Worm (Caenorhabditis elegans): Measurements from ENCODE around the gene Y57G11C.43.

DNA sequence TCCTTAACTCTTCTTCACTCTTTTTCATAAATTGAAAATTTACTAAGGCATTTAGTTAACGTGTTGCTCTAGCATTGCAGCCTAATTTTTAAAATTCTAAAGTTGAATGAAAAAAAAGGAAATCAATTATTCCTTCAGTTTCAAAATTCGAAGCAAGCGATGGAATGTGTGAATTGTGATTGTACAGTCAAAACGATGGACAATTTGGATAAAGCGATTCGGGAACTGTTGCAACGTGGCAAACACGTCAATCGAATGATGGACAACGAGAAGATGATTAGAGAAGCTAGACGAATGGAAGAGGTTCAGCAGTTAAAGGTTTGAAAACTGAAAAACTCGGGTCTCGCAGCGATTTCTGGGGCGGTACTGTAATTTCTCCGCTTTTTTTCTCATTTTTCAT lies 29.9 kb downstream of the Y57G11C.43 start, which contains the start of gene Y57G11C.14:
- TF ChIP-seq skn-1 (tag; optimal IDR thresholded peaks at IDR 0.05): no peak
- TF ChIP-seq ztf-11 (tag; optimal IDR thresholded peaks at IDR 0.05): no peak
- TF ChIP-seq ceh-16 (tag; optimal IDR thresholded peaks at IDR 0.05): no peak
